Worm (Caenorhabditis elegans) whole organism, L2 larva: ENCODE data around the gene T10B5.7.
"Not testable (repeated sequence)": the region's sequence is repeated elsewhere in the genome, so short reads cannot be mapped to it uniquely, and the experiment has no call there.

ENCODE experiments used
- C34F6.9 ChIP-seq: fragments of 150-350 bp; optimal IDR thresholded peaks from 2 replicates; lab custom pipeline; 2014; ENCODE audit warnings: missing biosample characterization, missing genetic modification characterization
- F13H6.1 ChIP-seq: sonication (generic microtip); optimal IDR thresholded peaks from 2 replicates; lab custom pipeline; 2016; ENCODE audit warnings: missing genetic modification characterization, missing compliant biosample characterization
- ZK546.5 ChIP-seq: sonication (generic microtip); optimal IDR thresholded peaks from 2 replicates; lab custom pipeline; 2017; ENCODE audit warnings: missing biosample characterization, missing genetic modification characterization
- alr-1 ChIP-seq: fragments of 150-350 bp; optimal IDR thresholded peaks from 2 replicates; lab custom pipeline; 2014; ENCODE audit warnings: missing biosample characterization, missing genetic modification characterization
- ama-1 ChIP-seq: fragments of 150-350 bp; optimal IDR thresholded peaks from 2 replicates; lab custom pipeline; 2018; ENCODE audit warnings: inconsistent platforms
- ceh-16 ChIP-seq: fragments of 150-350 bp; optimal IDR thresholded peaks from 2 replicates; lab custom pipeline; 2014; ENCODE audit warnings: missing biosample characterization, missing genetic modification characterization
- crh-2 ChIP-seq: sonication (generic microtip); optimal IDR thresholded peaks from 2 replicates; lab custom pipeline; 2017; ENCODE audit warnings: missing biosample characterization, missing genetic modification characterization
- fos-1 ChIP-seq: fragments of 150-350 bp; optimal IDR thresholded peaks from 2 replicates; lab custom pipeline; 2014; ENCODE audit warnings: missing biosample characterization, missing genetic modification characterization
- lin-11 ChIP-seq: fragments of 150-350 bp; sonication (generic microtip); optimal IDR thresholded peaks from 2 replicates; lab custom pipeline; 2014; ENCODE audit warnings: missing biosample characterization, missing genetic modification characterization, inconsistent platforms, mixed read lengths
- lin-13 ChIP-seq: fragments of 150-350 bp; optimal IDR thresholded peaks from 2 replicates; lab custom pipeline; 2014; ENCODE audit warnings: missing biosample characterization, missing genetic modification reagents, missing genetic modification characterization
- lin-39 ChIP-seq: fragments of 150-350 bp; optimal IDR thresholded peaks from 2 replicates; lab custom pipeline; 2014; ENCODE audit warnings: missing biosample characterization, missing genetic modification reagents, missing genetic modification characterization
- lsy-2 ChIP-seq, 2 experiments: fragments of 150-350 bp in 1 of 2; sonication (generic microtip) in 1 of 2; optimal IDR thresholded peaks; 2 replicates each; lab custom pipeline; 2014 to 2017; ENCODE audit warnings: missing biosample characterization in 2 of 2, missing genetic modification characterization in 2 of 2
- mbf-1 ChIP-seq: sonication (generic microtip); optimal IDR thresholded peaks from 2 replicates; lab custom pipeline; 2017; ENCODE audit warnings: missing biosample characterization, missing genetic modification characterization
- mdl-1 ChIP-seq, 2 experiments: fragments of 150-350 bp in 1 of 2; sonication (generic microtip) in 1 of 2; optimal IDR thresholded peaks; 2 replicates each; lab custom pipeline; 2017; ENCODE audit warnings: missing biosample characterization in 2 of 2, missing genetic modification characterization in 2 of 2
- nhr-10 ChIP-seq: sonication (generic microtip); optimal IDR thresholded peaks from 2 replicates; lab custom pipeline; 2017; ENCODE audit warnings: missing biosample characterization, missing genetic modification characterization
- nhr-11 ChIP-seq: fragments of 150-350 bp; optimal IDR thresholded peaks from 2 replicates; lab custom pipeline; 2014; ENCODE audit warnings: missing biosample characterization, missing genetic modification characterization
- nhr-129 ChIP-seq: fragments of 150-350 bp; optimal IDR thresholded peaks from 2 replicates; lab custom pipeline; 2014; ENCODE audit warnings: missing biosample characterization, missing genetic modification characterization
- nhr-21 ChIP-seq: fragments of 150-350 bp; optimal IDR thresholded peaks from 2 replicates; lab custom pipeline; 2014; ENCODE audit warnings: missing biosample characterization, missing genetic modification characterization
- nhr-237 ChIP-seq: fragments of 150-350 bp; optimal IDR thresholded peaks from 2 replicates; lab custom pipeline; 2014; ENCODE audit warnings: missing biosample characterization, missing genetic modification characterization
- nhr-25 ChIP-seq: fragments of 150-350 bp; sonication (generic microtip); optimal IDR thresholded peaks from 3 replicates; lab custom pipeline; 2014; ENCODE audit warnings: missing biosample characterization, missing genetic modification characterization
- sem-4 ChIP-seq: fragments of 150-350 bp; optimal IDR thresholded peaks from 2 replicates; lab custom pipeline; 2014; ENCODE audit warnings: missing biosample characterization, missing genetic modification reagents, missing genetic modification characterization
- skn-1 ChIP-seq: sonication (generic microtip); optimal IDR thresholded peaks from 2 replicates; lab custom pipeline; 2017; ENCODE audit warnings: missing biosample characterization, missing genetic modification characterization
- sma-3 ChIP-seq: sonication (generic microtip); optimal IDR thresholded peaks from 2 replicates; lab custom pipeline; 2016; ENCODE audit warnings: missing genetic modification reagents, missing genetic modification characterization, missing compliant biosample characterization
- sma-9 ChIP-seq, 2 experiments: fragments of 150-350 bp in 1 of 2; sonication (generic microtip) in 1 of 2; optimal IDR thresholded peaks; 2 replicates each; lab custom pipeline; 2014 to 2016; ENCODE audit warnings: missing genetic modification characterization in 2 of 2, mild to moderate bottlenecking in 1 of 2, missing biosample characterization in 1 of 2, missing compliant biosample characterization in 1 of 2, missing genetic modification reagents in 1 of 2, moderate library complexity in 1 of 2
- snpc-4 ChIP-seq: fragments of 150-350 bp; optimal IDR thresholded peaks from 2 replicates; lab custom pipeline; 2014; ENCODE audit warnings: missing biosample characterization, missing genetic modification characterization
- unc-39 ChIP-seq: fragments of 150-350 bp; optimal IDR thresholded peaks from 2 replicates; lab custom pipeline; 2014; ENCODE audit warnings: missing biosample characterization, missing genetic modification characterization
- unc-55 ChIP-seq: fragments of 150-350 bp; sonication (generic microtip); optimal IDR thresholded peaks from 3 replicates; lab custom pipeline; 2014; ENCODE audit warnings: missing biosample characterization, missing genetic modification reagents, missing genetic modification characterization
- zag-1 ChIP-seq: fragments of 150-350 bp; optimal IDR thresholded peaks from 2 replicates; lab custom pipeline; 2014; ENCODE audit warnings: missing biosample characterization, missing genetic modification characterization
- ztf-1 ChIP-seq: fragments of 200-800 bp; sonication (Bioruptor generic); conservative IDR thresholded peaks from 2 replicates; pipeline ENCODE4 v1.3.6; 2022; ENCODE audit warnings: missing genetic modification characterization, missing compliant biosample characterization
- ztf-11 ChIP-seq: sonication (generic microtip); optimal IDR thresholded peaks from 2 replicates; lab custom pipeline; 2017; ENCODE audit warnings: missing biosample characterization, missing genetic modification characterization
- ztf-4 ChIP-seq: fragments of 150-350 bp; optimal IDR thresholded peaks from 2 replicates; lab custom pipeline; 2014; ENCODE audit warnings: missing biosample characterization, missing genetic modification characterization

T10B5.7 gene

ce11 chrV:1804645-1805559 is 41.1 kb upstream of the T10B5.7 start, which contains the start of the genes hsp-16.2 and hsp-16.41:
TSS of gene hsp-16.2 (minus strand) at chrV:1804957.
TSS of gene hsp-16.41 (plus strand) at chrV:1805178.
- TF ChIP-seq lin-13 (peak; percentile 21), C34F6.9 (tag; lab: Kevin White, UChicago) (peak; percentile 61), sma-9 (GFP tag; optimal IDR thresholded peaks at IDR 0.05; lab: Kevin White, UChicago) (peak; percentile 74), sma-9 (tag; optimal IDR thresholded peaks at IDR 0.05; lab: Kevin White, UChicago) (no peak), sem-4 (tag; lab: Kevin White, UChicago) (peak; percentile 52), ztf-4 (tag; lab: Kevin White, UChicago) (peak; percentile 57), F13H6.1 (peak; percentile 65), lin-11 (tag; lab: Kevin White, UChicago) (no peak), nhr-11 (tag; lab: Kevin White, UChicago) (no peak), crh-2 (tag; lab: Kevin White, UChicago) (peak; percentile 65), lsy-2 (tag; optimal IDR thresholded peaks at IDR 0.05; lab: Kevin White, UChicago) (peak in 1 of 2 experiments; percentile 72), mbf-1 (tag; lab: Kevin White, UChicago) (no peak), mdl-1 (tag; optimal IDR thresholded peaks at IDR 0.05; lab: Kevin White, UChicago) (no peak), fos-1 (tag; lab: Kevin White, UChicago) (peak; percentile 37), snpc-4 (tag; lab: Kevin White, UChicago) (no peak), unc-39 (no peak), nhr-10 (tag; lab: Kevin White, UChicago) (no peak), nhr-129 (tag; lab: Kevin White, UChicago) (peak; percentile 40), ama-1 (lab: Kevin White, UChicago) (peak; percentile 97), ceh-16 (tag; lab: Kevin White, UChicago) (no peak), nhr-237 (tag; lab: Kevin White, UChicago) (no peak), unc-55 (GFP tag; lab: Kevin White, UChicago) (peak; percentile 63), sma-3 (GFP tag; lab: Kevin White, UChicago) (no peak)

ce11 chrV:1805724-1806316 is 40.2 kb upstream of the T10B5.7 start:
- TF ChIP-seq crh-2 (tag; lab: Kevin White, UChicago) (peak; percentile 26), lin-39 (no peak), ztf-4 (tag; lab: Kevin White, UChicago) (peak; percentile 21), ama-1 (lab: Kevin White, UChicago) (peak; percentile 82), C34F6.9 (tag; lab: Kevin White, UChicago) (peak; percentile 70)

- no peak for TF ChIP-seq unc-39
- no peak for TF ChIP-seq nhr-21 (tag; lab: Kevin White, UChicago)
- TF ChIP-seq ama-1 (lab: Kevin White, UChicago): no peak
- no peak for TF ChIP-seq zag-1
- TF ChIP-seq ztf-4 (tag; lab: Kevin White, UChicago): no peak
- TF ChIP-seq lin-39: no peak
- no peak for TF ChIP-seq nhr-129 (tag; lab: Kevin White, UChicago)
- TF ChIP-seq fos-1 (tag; lab: Kevin White, UChicago): no peak
- TF ChIP-seq ztf-1: no peak
These were observed 38.8 kb upstream of the T10B5.7 start, which contains the start of gene srt-42 for ce11 chrV:1807160-1807559. TSS of gene srt-42 (plus strand) at chrV:1807460.

- TF ChIP-seq alr-1 (tag; lab: Kevin White, UChicago): no peak
- no peak for TF ChIP-seq ZK546.5
- TF ChIP-seq unc-39: no peak
- TF ChIP-seq mbf-1 (tag; lab: Kevin White, UChicago): no peak
- no peak for TF ChIP-seq ztf-11 (tag; lab: Kevin White, UChicago)
- TF ChIP-seq nhr-129 (tag; lab: Kevin White, UChicago): no peak
These were observed 35.0 kb upstream of the T10B5.7 start, which contains the start of gene Y46H3A.4 for ce11 chrV:1811035-1811434. TSS of gene Y46H3A.4 (minus strand) at chrV:1811135.

- TF ChIP-seq nhr-25; unc-39; skn-1 (tag; lab: Kevin White, UChicago): not testable (repeated sequence)
These were observed 31.2 kb upstream of the T10B5.7 start, which contains the start of gene Y46H3A.5 for ce11 chrV:1814784-1815183. TSS of gene Y46H3A.5 (minus strand) at chrV:1814884.
